Worm (Caenorhabditis elegans): ENCODE measurements around the gene fbxb-102.

fbxb-102 gene

ce11 chrII:12449849-12450248 is 32.9 kb upstream of the fbxb-102 start, which contains the start of gene sre-34:
Gene sre-34 (plus strand): TSS chrII:12450149.
- no peak for TF ChIP-seq cnd-1 (tag; optimal IDR thresholded peaks at IDR 0.05)

DNA sequence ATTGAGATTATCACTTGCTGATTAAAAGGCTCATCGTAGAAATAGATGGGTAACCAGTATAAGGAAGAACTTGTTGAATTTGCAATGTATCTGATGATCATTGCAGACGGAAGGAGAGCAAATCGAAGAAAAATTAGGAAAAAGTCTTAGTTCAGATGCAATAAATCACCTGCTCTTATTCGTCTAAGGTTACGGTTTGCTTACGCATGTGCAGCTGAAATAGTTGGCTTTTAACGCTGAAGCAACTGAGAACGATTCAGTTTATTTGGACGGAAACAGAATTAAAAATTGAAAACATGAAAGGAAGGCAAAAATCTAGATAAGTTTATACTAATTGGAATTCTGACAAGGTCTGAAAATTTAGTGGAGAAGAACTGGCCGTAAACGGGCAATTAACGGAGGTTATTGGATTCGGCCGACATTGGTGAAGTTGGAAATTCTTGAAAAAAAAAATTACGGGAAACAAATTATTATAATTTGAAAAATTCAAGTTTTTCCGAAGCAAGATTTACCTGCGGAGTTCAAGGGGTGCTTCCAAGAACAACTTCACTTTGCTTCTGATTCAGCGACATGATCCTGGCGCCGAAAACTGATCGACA is 29.9 kb upstream of the fbxb-102 start, which contains the start of the genes sre-35 and sre-33:
sre-35 (minus strand) TSS at position 101 of the 599 bp plus-strand sequence.
sre-33 (plus strand) TSS at position 549 of the 599 bp plus-strand sequence.
- TF ChIP-seq nhr-237 (tag; optimal IDR thresholded peaks at IDR 0.05): no peak
- no peak for TF ChIP-seq nhr-76 (tag; optimal IDR thresholded peaks at IDR 0.05)
- TF ChIP-seq unc-62 (GFP tag; optimal IDR thresholded peaks at IDR 0.05): no peak
- no peak for TF ChIP-seq tbx-8 (GFP tag; optimal IDR thresholded peaks at IDR 0.05)
- TF ChIP-seq blmp-1 (tag; optimal IDR thresholded peaks at IDR 0.05): no peak
- no peak for TF ChIP-seq drap-1 (GFP tag; optimal IDR thresholded peaks at IDR 0.05)
- TF ChIP-seq elt-1 (tag; optimal IDR thresholded peaks at IDR 0.05; ENCODE audit: borderline replicate concordance, insufficient read depth): no peak
- TF ChIP-seq lin-13 (tag; optimal IDR thresholded peaks at IDR 0.05): no peak

DNA sequence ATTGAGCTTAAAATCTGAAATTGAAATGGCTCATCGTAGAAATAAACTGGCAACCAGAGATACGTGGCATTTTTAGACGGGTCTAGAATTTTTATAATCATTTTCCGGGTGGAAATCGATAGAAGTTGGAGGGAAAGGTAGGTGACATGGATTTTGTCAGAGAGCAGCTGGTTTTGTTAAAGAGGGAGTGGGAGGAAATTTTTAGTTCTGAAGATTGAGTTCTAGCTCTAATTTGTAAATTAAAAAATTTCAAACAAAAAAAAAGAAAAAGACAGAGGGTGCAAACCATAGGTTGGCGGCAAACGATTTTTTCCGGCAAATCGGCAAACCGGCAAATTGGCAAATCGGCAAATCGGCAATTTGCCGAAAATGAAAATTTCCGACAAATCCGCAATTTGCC is 26.1 kb upstream of the fbxb-102 start, which contains the start of gene sre-32:
sre-32 (minus strand) TSS at position 101 of the 400 bp plus-strand sequence.
- TF ChIP-seq ceh-43 (GFP tag; optimal IDR thresholded peaks at IDR 0.05) (no peak), ces-1 (GFP tag; optimal IDR thresholded peaks at IDR 0.05) (no peak), zip-8 (tag; optimal IDR thresholded peaks at IDR 0.05) (no peak), unc-39 (tag; optimal IDR thresholded peaks at IDR 0.05) (no peak), lin-13 (tag; optimal IDR thresholded peaks at IDR 0.05) (no peak), blmp-1 (tag; optimal IDR thresholded peaks at IDR 0.05) (no peak), ceh-39 (tag; optimal IDR thresholded peaks at IDR 0.05) (no peak), M03D4.4 (tag; optimal IDR thresholded peaks at IDR 0.05) (no peak), mls-2 (tag; optimal IDR thresholded peaks at IDR 0.05) (no peak), snpc-4 (tag; optimal IDR thresholded peaks at IDR 0.05) (no peak), lin-32 (GFP tag; optimal IDR thresholded peaks at IDR 0.05) (no peak), nhr-12 (tag; optimal IDR thresholded peaks at IDR 0.05) (no peak), elt-1 (tag; optimal IDR thresholded peaks at IDR 0.05; ENCODE audit: borderline replicate concordance, insufficient read depth) (no peak), mep-1 (tag; optimal IDR thresholded peaks at IDR 0.05) (no peak), unc-62 (GFP tag; optimal IDR thresholded peaks at IDR 0.05) (no peak), bed-3 (GFP tag; optimal IDR thresholded peaks at IDR 0.05) (no peak), nhr-237 (tag; optimal IDR thresholded peaks at IDR 0.05) (no peak), sem-2 (GFP tag; optimal IDR thresholded peaks at IDR 0.05) (no peak), sptf-1 (tag; optimal IDR thresholded peaks at IDR 0.05) (no peak)

ce11 chrII:12457275-12457674 is 25.4 kb upstream of the fbxb-102 start, which contains the start of gene sre-38:
Gene sre-38 (plus strand): TSS chrII:12457575.
- TF ChIP-seq tbx-8 (GFP tag; optimal IDR thresholded peaks at IDR 0.05): no peak
- no peak for TF ChIP-seq snpc-4 (tag; optimal IDR thresholded peaks at IDR 0.05)
- TF ChIP-seq flh-1 (GFP tag; optimal IDR thresholded peaks at IDR 0.05): no peak
- no peak for TF ChIP-seq nhr-12 (tag; optimal IDR thresholded peaks at IDR 0.05)
- no peak for TF ChIP-seq bed-3 (GFP tag; optimal IDR thresholded peaks at IDR 0.05)

DNA sequence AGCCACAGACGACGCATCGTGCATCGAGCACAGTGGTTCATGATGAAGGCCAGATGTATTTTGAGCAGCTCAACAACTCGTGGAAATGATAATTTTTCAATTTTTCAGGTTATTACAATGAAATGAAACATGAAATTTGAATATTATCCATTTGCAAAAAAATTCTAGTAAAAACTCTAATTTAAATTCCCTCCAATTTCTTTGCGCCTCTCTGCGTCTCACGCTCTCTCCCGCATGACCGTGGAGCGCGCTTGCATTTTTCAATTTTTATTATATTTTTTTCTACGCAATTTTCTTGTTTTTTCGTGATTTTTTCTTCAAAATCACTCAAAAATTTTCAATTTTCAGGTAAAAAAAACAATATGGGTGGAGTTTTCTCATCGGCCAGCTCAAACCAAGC is 23.3 kb upstream of the fbxb-102 start, which contains the start of gene tag-281:
tag-281 (plus strand) TSS at position 340 of the 400 bp plus-strand sequence.
- TF ChIP-seq ceh-39 (tag; optimal IDR thresholded peaks at IDR 0.05): peak; percentile 37
- no peak for TF ChIP-seq tbx-8 (GFP tag; optimal IDR thresholded peaks at IDR 0.05)
- TF ChIP-seq ceh-43 (GFP tag; optimal IDR thresholded peaks at IDR 0.05): no peak
- no peak for TF ChIP-seq mls-2 (tag; optimal IDR thresholded peaks at IDR 0.05)
- TF ChIP-seq blmp-1 (tag; optimal IDR thresholded peaks at IDR 0.05): no peak
- no peak for TF ChIP-seq nhr-28 (tag; optimal IDR thresholded peaks at IDR 0.05)
- no peak for TF ChIP-seq mab-5 (tag; optimal IDR thresholded peaks at IDR 0.05)
- no peak for TF ChIP-seq sem-2 (GFP tag; optimal IDR thresholded peaks at IDR 0.05)
- TF ChIP-seq unc-62 (GFP tag; optimal IDR thresholded peaks at IDR 0.05): no peak
- no peak for TF ChIP-seq snpc-4 (tag; optimal IDR thresholded peaks at IDR 0.05)
- no peak for TF ChIP-seq ztf-11 (tag; optimal IDR thresholded peaks at IDR 0.05)
- TF ChIP-seq nhr-2 (tag; optimal IDR thresholded peaks at IDR 0.05): peak; percentile 38
- TF ChIP-seq nhr-12 (tag; optimal IDR thresholded peaks at IDR 0.05): no peak
- no peak for TF ChIP-seq ham-2 (GFP tag; optimal IDR thresholded peaks at IDR 0.05)
- TF ChIP-seq M03D4.4 (tag; optimal IDR thresholded peaks at IDR 0.05): no peak
- TF ChIP-seq cnd-1 (tag; optimal IDR thresholded peaks at IDR 0.05): no peak
- TF ChIP-seq lin-13 (tag; optimal IDR thresholded peaks at IDR 0.05): peak; percentile 9
- no peak for TF ChIP-seq ceh-83 (GFP tag; optimal IDR thresholded peaks at IDR 0.05)
- TF ChIP-seq mep-1 (tag; optimal IDR thresholded peaks at IDR 0.05): peak; percentile 72
- no peak for TF ChIP-seq unc-120 (tag; optimal IDR thresholded peaks at IDR 0.05; ENCODE audit: poor library complexity, severe bottlenecking)
- no peak for TF ChIP-seq zip-8 (tag; optimal IDR thresholded peaks at IDR 0.05)
- TF ChIP-seq bed-3 (GFP tag; optimal IDR thresholded peaks at IDR 0.05): no peak
- no peak for TF ChIP-seq unc-39 (tag; optimal IDR thresholded peaks at IDR 0.05)
- TF ChIP-seq pha-4 (tag; optimal IDR thresholded peaks at IDR 0.05): peak; percentile 17
- no peak for TF ChIP-seq hlh-1 (tag; optimal IDR thresholded peaks at IDR 0.05)
- TF ChIP-seq nhr-76 (tag; optimal IDR thresholded peaks at IDR 0.05): no peak
- peak; percentile 54 for TF ChIP-seq nhr-237 (tag; optimal IDR thresholded peaks at IDR 0.05)
- no peak for TF ChIP-seq drap-1 (GFP tag; optimal IDR thresholded peaks at IDR 0.05)
- TF ChIP-seq sptf-1 (tag; optimal IDR thresholded peaks at IDR 0.05): peak; percentile 25
- TF ChIP-seq flh-1 (GFP tag; optimal IDR thresholded peaks at IDR 0.05): no peak
- TF ChIP-seq ces-1 (GFP tag; optimal IDR thresholded peaks at IDR 0.05): peak; percentile 70
- no peak for TF ChIP-seq lin-32 (GFP tag; optimal IDR thresholded peaks at IDR 0.05)
- TF ChIP-seq elt-1 (tag; optimal IDR thresholded peaks at IDR 0.05; ENCODE audit: borderline replicate concordance, insufficient read depth): no peak
- peak; percentile 82 for TF ChIP-seq lsy-2 (tag; optimal IDR thresholded peaks at IDR 0.05)
- no peak for TF ChIP-seq elt-3 (tag; optimal IDR thresholded peaks at IDR 0.05)

All from whole organism, mixed stage, embryonic.